Worm (Caenorhabditis elegans) whole organism, L4/young adult: Measurements from ENCODE around the gene C52B9.4.

Experiments used
- W03F9.2 ChIP-seq: fragments of 150-350 bp; optimal IDR thresholded peaks from 2 replicates; lab custom pipeline; 2014; ENCODE audit warnings: missing biosample characterization, missing genetic modification characterization
- dao-5 ChIP-seq: sonication (generic microtip); optimal IDR thresholded peaks from 2 replicates; lab custom pipeline; 2016; ENCODE audit warnings: missing genotype, missing genetic modification characterization, moderate library complexity, missing compliant biosample characterization
- him-1 ChIP-seq: sonication (generic microtip); optimal IDR thresholded peaks from 2 replicates; lab custom pipeline; 2016; ENCODE audit warnings: missing genotype, missing genetic modification reagents, missing genetic modification characterization, missing compliant biosample characterization

ce11 chrX:4245124-4245523 lies 15.3 kb upstream of the C52B9.4 start:
- no peak for TF ChIP-seq him-1 (tag; lab: Kevin White, UChicago)
- peak; percentile 3 for TF ChIP-seq W03F9.2 (tag; lab: Kevin White, UChicago)
- TF ChIP-seq dao-5 (tag; lab: Kevin White, UChicago), result no peak
